Fruit fly (Drosophila melanogaster) whole organism, embryonic: Measurements from ENCODE around the gene Nup153.
A peak's percentile ranks its signal among the peaks of the same experiment; 100 is the strongest.

Experiments used
- Blimp-1 ChIP-seq: fragments of 200-800 bp; sonication (Bioruptor generic); optimal IDR thresholded peaks from 3 replicates; lab custom pipeline; 2018; ENCODE audit warnings: missing biosample characterization, missing genetic modification characterization, mild to moderate bottlenecking, moderate library complexity, missing genetic modification reagents
- CG10209 ChIP-seq: fragments of 200-800 bp; sonication (Bioruptor generic); optimal IDR thresholded peaks from 3 replicates; lab custom pipeline; 2017; ENCODE audit warnings: missing biosample characterization, mild to moderate bottlenecking, missing genetic modification characterization, missing genetic modification reagents
- CG1024 ChIP-seq: fragments of 200-800 bp; sonication (Bioruptor generic); IDR thresholded peaks from 2 replicates; pipeline ENCODE4 v1.3.6; 2022; ENCODE audit warnings: missing biosample characterization, missing genetic modification characterization
- CG12071 ChIP-seq: fragments of 200-800 bp; sonication (Bioruptor generic); optimal IDR thresholded peaks from 3 replicates; lab custom pipeline; 2018; ENCODE audit warnings: missing biosample characterization, mild to moderate bottlenecking, missing genetic modification characterization
- CG1233 ChIP-seq: fragments of 200-800 bp; sonication (Bioruptor generic); optimal IDR thresholded peaks from 4 replicates; lab custom pipeline; 2018; ENCODE audit warnings: missing biosample characterization, mild to moderate bottlenecking, missing genetic modification characterization
- CG12744 ChIP-seq: fragments of 200-800 bp; sonication (Bioruptor generic); optimal IDR thresholded peaks from 2 replicates; lab custom pipeline; 2016; ENCODE audit warnings: missing biosample characterization, missing genetic modification characterization
- CG13123 ChIP-seq: fragments of 200-800 bp; sonication (Bioruptor generic); optimal IDR thresholded peaks from 2 replicates; lab custom pipeline; 2016; ENCODE audit warnings: missing biosample characterization, missing genetic modification characterization
- CG14667 ChIP-seq: fragments of 200-800 bp; sonication (Bioruptor generic); IDR thresholded peaks from 2 replicates; pipeline ENCODE4 v1.3.6; 2022; ENCODE audit warnings: missing biosample characterization, missing genetic modification characterization
- CG15479 ChIP-seq: fragments of 200-800 bp; sonication (Bioruptor generic); optimal IDR thresholded peaks from 3 replicates; lab custom pipeline; 2019; ENCODE audit warnings: missing biosample characterization, mild to moderate bottlenecking, missing genetic modification characterization, moderate library complexity
- CG16779 ChIP-seq: fragments of 200-800 bp; sonication (Bioruptor generic); IDR thresholded peaks from 2 replicates; pipeline ENCODE4 v1.3.6; 2022; ENCODE audit warnings: missing biosample characterization, missing genetic modification characterization
- CG16813 ChIP-seq: fragments of 200-800 bp; sonication (Bioruptor generic); IDR thresholded peaks from 3 replicates; pipeline ENCODE4 v1.3.6; 2022; ENCODE audit warnings: missing biosample characterization, missing genetic modification characterization; ENCODE audit not compliant: partially characterized antibody
- CG17361 ChIP-seq: fragments of 200-800 bp; sonication (Bioruptor generic); IDR thresholded peaks from 3 replicates; pipeline ENCODE4 v1.3.6; 2022; ENCODE audit warnings: missing biosample characterization, missing genetic modification characterization
- CG2678 ChIP-seq: fragments of 200-800 bp; sonication (Bioruptor generic); optimal IDR thresholded peaks from 3 replicates; lab custom pipeline; 2019; ENCODE audit warnings: missing biosample characterization, mild to moderate bottlenecking, missing genetic modification characterization, moderate library complexity
- CG2712 ChIP-seq: fragments of 200-800 bp; optimal IDR thresholded peaks from 3 replicates; lab custom pipeline; 2019; ENCODE audit warnings: missing biosample characterization, mild to moderate bottlenecking, missing genetic modification characterization, moderate library complexity
- CG7745 ChIP-seq: fragments of 200-800 bp; sonication (Bioruptor generic); optimal IDR thresholded peaks from 2 replicates; lab custom pipeline; 2018; ENCODE audit warnings: missing biosample characterization, mild to moderate bottlenecking, missing genetic modification characterization, moderate library complexity
- CG8359 ChIP-seq: fragments of 200-800 bp; sonication (Bioruptor generic); optimal IDR thresholded peaks from 2 replicates; lab custom pipeline; 2017; ENCODE audit warnings: missing biosample characterization, mild to moderate bottlenecking, missing genetic modification characterization, borderline replicate concordance
- CG9932 ChIP-seq: fragments of 200-800 bp; sonication (Bioruptor generic); IDR thresholded peaks from 2 replicates; pipeline ENCODE4 v1.3.6; 2022; ENCODE audit warnings: missing biosample characterization, missing genetic modification characterization
- Chrac-16 ChIP-seq: fragments of 200-800 bp; sonication (Bioruptor generic); optimal IDR thresholded peaks from 3 replicates; lab custom pipeline; 2016; ENCODE audit warnings: missing biosample characterization, missing genetic modification characterization
- Doc3 ChIP-seq: fragments of 200-800 bp; sonication (Bioruptor generic); IDR thresholded peaks from 3 replicates; pipeline ENCODE4 v1.3.6; 2022; ENCODE audit warnings: missing biosample characterization, missing genetic modification characterization; ENCODE audit not compliant: partially characterized antibody
- Eip74EF ChIP-seq, 2 experiments: fragments of 200-800 bp in 1 of 2; fragments of >200 bp in 1 of 2; sonication (Bioruptor generic) in 1 of 2; optimal IDR thresholded peaks; 2 replicates each; lab custom pipeline; 2017 to 2019; ENCODE audit warnings: missing biosample characterization in 2 of 2, missing genetic modification characterization in 2 of 2, mild to moderate bottlenecking in 1 of 2, moderate library complexity in 1 of 2
- Fer3 ChIP-seq: fragments of 200-800 bp; sonication (Bioruptor generic); optimal IDR thresholded peaks from 2 replicates; lab custom pipeline; 2018; ENCODE audit warnings: missing biosample characterization, mild to moderate bottlenecking, missing genetic modification characterization, moderate library complexity
- Gsc ChIP-seq: fragments of 200-800 bp; sonication (Bioruptor generic); IDR thresholded peaks from 2 replicates; pipeline ENCODE4 v1.3.6; 2022; ENCODE audit warnings: missing biosample characterization, missing genetic modification characterization
- HLH4C ChIP-seq: fragments of 200-800 bp; sonication (Bioruptor generic); IDR thresholded peaks from 3 replicates; pipeline ENCODE4 v1.3.6; 2022; ENCODE audit warnings: missing biosample characterization, missing genetic modification characterization; ENCODE audit not compliant: partially characterized antibody
- Hand ChIP-seq: fragments of 200-800 bp; sonication (Bioruptor generic); optimal IDR thresholded peaks from 2 replicates; lab custom pipeline; 2017; ENCODE audit warnings: mild to moderate bottlenecking, missing biosample characterization, missing genetic modification reagents, missing genetic modification characterization
- Hey ChIP-seq: fragments of 200-800 bp; sonication (Bioruptor generic); optimal IDR thresholded peaks from 3 replicates; lab custom pipeline; 2018; ENCODE audit warnings: missing biosample characterization, mild to moderate bottlenecking, missing genetic modification characterization
- NK7.1 ChIP-seq: fragments of 200-800 bp; sonication (Bioruptor generic); optimal IDR thresholded peaks from 3 replicates; lab custom pipeline; 2016; ENCODE audit warnings: missing biosample characterization, missing genetic modification characterization
- Nf-YC ChIP-seq: fragments of 200-800 bp; optimal IDR thresholded peaks from 3 replicates; lab custom pipeline; 2019; ENCODE audit warnings: missing biosample characterization, mild to moderate bottlenecking, missing genetic modification characterization, moderate library complexity
- Oli ChIP-seq: fragments of 200-800 bp; sonication (Bioruptor generic); optimal IDR thresholded peaks from 2 replicates; lab custom pipeline; 2018; ENCODE audit warnings: missing biosample characterization, mild to moderate bottlenecking, missing genetic modification characterization, moderate library complexity
- Poxn ChIP-seq: fragments of 200-800 bp; sonication (Bioruptor generic); IDR thresholded peaks from 2 replicates; pipeline ENCODE4 v1.3.6; 2022; ENCODE audit warnings: missing biosample characterization, missing genetic modification characterization
- Rx ChIP-seq: fragments of 200-800 bp; sonication (Bioruptor generic); IDR thresholded peaks from 2 replicates; pipeline ENCODE4 v1.3.6; 2022; ENCODE audit warnings: missing biosample characterization, missing genetic modification characterization
- Stat92E ChIP-seq, 3 experiments: fragments of >200 bp in 2 of 3; fragments of 200-800 bp in 1 of 3; sonication (Bioruptor generic) in 1 of 3; optimal IDR thresholded peaks; 2 replicates each; lab custom pipeline; 2017 to 2019; ENCODE audit warnings: missing biosample characterization in 3 of 3, missing genetic modification characterization in 3 of 3, mild to moderate bottlenecking in 1 of 3, moderate library complexity in 1 of 3
- abd-A ChIP-seq: fragments of 200-800 bp; sonication (Bioruptor generic); optimal IDR thresholded peaks from 3 replicates; lab custom pipeline; 2019; ENCODE audit warnings: missing biosample characterization, mild to moderate bottlenecking, missing genetic modification characterization, moderate library complexity
- ap ChIP-seq: fragments of 200-800 bp; sonication (Bioruptor generic); IDR thresholded peaks from 2 replicates; pipeline ENCODE4 v1.3.6; 2022; ENCODE audit warnings: missing biosample characterization, missing genetic modification characterization
- bab2 ChIP-seq: fragments of 200-800 bp; sonication (Bioruptor generic); optimal IDR thresholded peaks from 2 replicates; lab custom pipeline; 2016; ENCODE audit warnings: missing biosample characterization, missing genetic modification characterization
- bbx ChIP-seq: fragments of 200-800 bp; sonication (Bioruptor generic); IDR thresholded peaks from 2 replicates; pipeline ENCODE4 v1.3.6; 2022; ENCODE audit warnings: missing biosample characterization, missing genetic modification characterization; ENCODE audit not compliant: partially characterized antibody
- cato ChIP-seq: fragments of 200-800 bp; sonication (Bioruptor generic); optimal IDR thresholded peaks from 2 replicates; lab custom pipeline; 2016; ENCODE audit warnings: missing biosample characterization, missing genetic modification characterization, borderline replicate concordance
- chif ChIP-seq, 2 experiments: fragments of 200-800 bp; sonication (Bioruptor generic); optimal IDR thresholded peaks; 3 replicates each; lab custom pipeline; 2016; ENCODE audit warnings: missing biosample characterization in 2 of 2, missing genetic modification characterization in 2 of 2
- dmrt11E ChIP-seq: fragments of 200-800 bp; sonication (Bioruptor generic); optimal IDR thresholded peaks from 3 replicates; lab custom pipeline; 2018; ENCODE audit warnings: missing biosample characterization, mild to moderate bottlenecking, missing genetic modification characterization, moderate library complexity
- eyg ChIP-seq: fragments of 200-800 bp; sonication (Bioruptor generic); optimal IDR thresholded peaks from 3 replicates; lab custom pipeline; 2016; ENCODE audit warnings: missing biosample characterization, missing genetic modification characterization
- grn ChIP-seq: fragments of 200-800 bp; sonication (Bioruptor generic); optimal IDR thresholded peaks from 3 replicates; lab custom pipeline; 2017; ENCODE audit warnings: missing biosample characterization, missing genetic modification characterization
- ind ChIP-seq: fragments of 200-800 bp; sonication (Bioruptor generic); optimal IDR thresholded peaks from 3 replicates; lab custom pipeline; 2016; ENCODE audit warnings: missing biosample characterization, missing genetic modification characterization
- kni ChIP-seq: fragments of 200-800 bp; sonication (Bioruptor generic); optimal IDR thresholded peaks from 3 replicates; lab custom pipeline; 2017; ENCODE audit warnings: mild to moderate bottlenecking, missing biosample characterization, missing genetic modification reagents, missing genetic modification characterization
- mirr ChIP-seq: fragments of 200-800 bp; sonication (Bioruptor generic); optimal IDR thresholded peaks from 3 replicates; lab custom pipeline; 2018; ENCODE audit warnings: missing biosample characterization, mild to moderate bottlenecking, missing genetic modification characterization
- pros ChIP-seq: fragments of 200-800 bp; sonication (Bioruptor generic); optimal IDR thresholded peaks from 3 replicates; lab custom pipeline; 2019; ENCODE audit warnings: missing biosample characterization, mild to moderate bottlenecking, missing genetic modification characterization, moderate library complexity
- repo ChIP-seq: fragments of 200-800 bp; sonication (Bioruptor generic); optimal IDR thresholded peaks from 2 replicates; lab custom pipeline; 2016; ENCODE audit warnings: missing biosample characterization, missing genetic modification characterization
- salm ChIP-seq: fragments of 200-800 bp; sonication (Bioruptor generic); optimal IDR thresholded peaks from 2 replicates; lab custom pipeline; 2018; ENCODE audit warnings: missing biosample characterization, mild to moderate bottlenecking, missing genetic modification characterization
- sna ChIP-seq: fragments of 200-800 bp; sonication (Bioruptor generic); IDR thresholded peaks from 2 replicates; pipeline ENCODE4 v1.3.6; 2022; ENCODE audit warnings: missing biosample characterization, missing genetic modification characterization; ENCODE audit not compliant: partially characterized antibody
- toy ChIP-seq: fragments of 200-800 bp; sonication (Bioruptor generic); IDR thresholded peaks from 2 replicates; pipeline ENCODE4 v1.3.6; 2022; ENCODE audit warnings: missing biosample characterization, missing genetic modification characterization
- vfl ChIP-seq: fragments of 200-800 bp; sonication (Bioruptor generic); optimal IDR thresholded peaks from 2 replicates; lab custom pipeline; 2016; ENCODE audit warnings: missing biosample characterization, missing genetic modification characterization
- z ChIP-seq: fragments of 200-800 bp; sonication (Bioruptor generic); IDR thresholded peaks from 3 replicates; pipeline ENCODE4 v1.3.6; 2022; ENCODE audit warnings: missing biosample characterization, missing genetic modification characterization

The Nup153 gene

dm6 chrX:16610601-16611058 is 11.6 kb downstream of the Nup153 start, which contains the start of gene mbt (continued):
- no peak for TF ChIP-seq dmrt11E (tag; lab: Kevin White, UChicago)
- TF ChIP-seq CG10209 (GFP tag; lab: Kevin White, UChicago): no peak
- TF ChIP-seq CG8359 (GFP tag; lab: Kevin White, UChicago): no peak
- TF ChIP-seq ind (GFP tag; lab: Kevin White, UChicago): no peak
- TF ChIP-seq Hey: no peak
- no peak for TF ChIP-seq Poxn (GFP tag; lab: Robert Waterston, UW)
- no peak for TF ChIP-seq z
- TF ChIP-seq cato: no peak
- peak; percentile 45 for TF ChIP-seq Nf-YC (tag; lab: Kevin White, UChicago)
- TF ChIP-seq bab2 (GFP tag; lab: Kevin White, UChicago): no peak
- no peak for TF ChIP-seq grn (GFP tag; lab: Kevin White, UChicago)
- TF ChIP-seq Doc3 (GFP tag; lab: Robert Waterston, UW): peak; percentile 88
- TF ChIP-seq eyg (GFP tag; lab: Kevin White, UChicago): no peak
- TF ChIP-seq Fer3 (tag; lab: Kevin White, UChicago): no peak
- peak; percentile 94 for TF ChIP-seq bbx (GFP tag; lab: Robert Waterston, UW)
- TF ChIP-seq Oli (tag; lab: Kevin White, UChicago): no peak
- TF ChIP-seq CG13123 (GFP tag; lab: Kevin White, UChicago): no peak
- no peak for TF ChIP-seq salm (tag; lab: Kevin White, UChicago)
- no peak for TF ChIP-seq ap
- no peak for TF ChIP-seq Blimp-1 (GFP tag; lab: Kevin White, UChicago)
- no peak for TF ChIP-seq CG12071 (GFP tag; lab: Kevin White, UChicago)
- no peak for TF ChIP-seq Gsc (GFP tag; lab: Robert Waterston, UW)
- TF ChIP-seq toy (GFP tag; lab: Robert Waterston, UW): no peak
- no peak for TF ChIP-seq kni (GFP tag; lab: Kevin White, UChicago)
- TF ChIP-seq CG16779: no peak
- TF ChIP-seq CG15479 (GFP tag; lab: Kevin White, UChicago): peak; percentile 50
- TF ChIP-seq NK7.1 (GFP tag; lab: Kevin White, UChicago): no peak
- TF ChIP-seq CG2678 (tag; lab: Kevin White, UChicago): no peak
- TF ChIP-seq CG1024: no peak
- TF ChIP-seq pros (GFP tag; lab: Kevin White, UChicago): no peak
- TF ChIP-seq repo (GFP tag; lab: Kevin White, UChicago): no peak
- TF ChIP-seq CG16813: peak; percentile 91
- TF ChIP-seq CG14667 (GFP tag; lab: Robert Waterston, UW): no peak
- no peak for TF ChIP-seq vfl
- TF ChIP-seq CG17361 (GFP tag; lab: Robert Waterston, UW): no peak
- TF ChIP-seq Chrac-16 (GFP tag; lab: Kevin White, UChicago): no peak
- TF ChIP-seq mirr (GFP tag; lab: Kevin White, UChicago): no peak
- no peak for TF ChIP-seq CG7745 (tag; lab: Kevin White, UChicago)
- TF ChIP-seq abd-A (tag; lab: Kevin White, UChicago): no peak
- no peak for TF ChIP-seq CG1233 (GFP tag; lab: Kevin White, UChicago)
- no peak for TF ChIP-seq Eip74EF (GFP tag; optimal IDR thresholded peaks at IDR 0.05; lab: Kevin White, UChicago)
- TF ChIP-seq CG2712 (tag; lab: Kevin White, UChicago): peak; percentile 15
- TF ChIP-seq Rx (GFP tag; lab: Robert Waterston, UW): no peak
- TF ChIP-seq CG12744: no peak
- peak; percentile 74 for TF ChIP-seq sna (GFP tag; lab: Robert Waterston, UW)
- no peak for TF ChIP-seq chif (GFP tag; optimal IDR thresholded peaks at IDR 0.05; lab: Kevin White, UChicago)
- peak in 1 of 3 experiments; percentile 42 for TF ChIP-seq Stat92E (GFP tag; optimal IDR thresholded peaks at IDR 0.05; lab: Kevin White, UChicago)
- TF ChIP-seq CG9932 (GFP tag; lab: Robert Waterston, UW): peak; percentile 35; the same call in 1 of the 2 replicates
- TF ChIP-seq HLH4C: peak; percentile 82
- no peak for TF ChIP-seq Hand (GFP tag; lab: Kevin White, UChicago)
